Worm (Caenorhabditis elegans) whole organism, late embryonic: ENCODE results near the gene R12C12.7.

Experiments
- F13H6.1 ChIP-seq: sonication (generic microtip); optimal IDR thresholded peaks from 2 replicates; lab custom pipeline; 2016; ENCODE audit warnings: missing genetic modification characterization, missing compliant biosample characterization
- ceh-14 ChIP-seq: sonication (generic microtip); optimal IDR thresholded peaks from 2 replicates; lab custom pipeline; 2016; ENCODE audit warnings: missing genotype, missing genetic modification characterization, missing compliant biosample characterization
- ceh-18 ChIP-seq: sonication (generic microtip); optimal IDR thresholded peaks from 2 replicates; lab custom pipeline; 2016; ENCODE audit warnings: missing genetic modification characterization, missing compliant biosample characterization
- dve-1 ChIP-seq: sonication (generic microtip); optimal IDR thresholded peaks from 2 replicates; lab custom pipeline; 2017; ENCODE audit warnings: antibody characterized with exemption, mild to moderate bottlenecking, missing genetic modification characterization, missing compliant biosample characterization
- rnt-1 ChIP-seq: sonication (generic microtip); optimal IDR thresholded peaks from 2 replicates; lab custom pipeline; 2016; ENCODE audit warnings: missing genetic modification characterization, missing compliant biosample characterization

DNA sequence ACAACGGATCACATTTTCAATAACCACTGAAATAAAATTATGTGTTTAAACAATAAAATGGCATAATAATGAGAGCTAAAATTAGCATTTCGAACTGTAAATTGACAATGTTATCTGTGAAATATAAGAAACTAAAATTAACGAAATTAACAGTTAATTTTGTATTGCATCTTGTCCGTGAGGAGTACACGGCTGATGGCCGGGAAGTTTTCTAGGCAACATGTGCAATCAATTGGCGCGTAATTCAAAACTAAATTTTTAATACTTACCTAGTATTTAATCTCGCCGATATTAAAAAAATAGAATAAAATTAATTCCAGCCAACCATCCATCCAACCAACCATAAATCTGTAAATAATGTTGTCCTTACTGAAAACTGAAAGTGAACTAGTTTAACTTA, 5.7 kb upstream of the R12C12.7 start:
- peak; percentile 10 for TF ChIP-seq ceh-18
- peak; percentile 24 for TF ChIP-seq F13H6.1
- peak; percentile 56 for TF ChIP-seq rnt-1
- peak; percentile 60 for TF ChIP-seq ceh-14 (tag; lab: Kevin White, UChicago)
- no peak for TF ChIP-seq dve-1 (tag; lab: Kevin White, UChicago)
